Fruit fly (Drosophila melanogaster) whole organism, pupa: ENCODE results near the gene CycY.

Experiments used
- CG10348 ChIP-seq: fragments of 200-800 bp; sonication (Bioruptor generic); IDR thresholded peaks from 2 replicates; pipeline ENCODE4 v1.3.6; 2022; ENCODE audit warnings: missing biosample characterization, missing genetic modification characterization
- CG12605 ChIP-seq: fragments of 200-800 bp; sonication (Bioruptor generic); IDR thresholded peaks from 2 replicates; pipeline ENCODE4 v1.3.6; 2022; ENCODE audit warnings: missing biosample characterization, missing genetic modification characterization
- CG13204 ChIP-seq: fragments of 200-800 bp; sonication (Bioruptor generic); optimal IDR thresholded peaks from 2 replicates; lab custom pipeline; 2018; ENCODE audit warnings: missing biosample characterization, mild to moderate bottlenecking, missing genetic modification characterization, moderate library complexity
- CG14655 ChIP-seq: fragments of 200-800 bp; sonication (Bioruptor generic); optimal IDR thresholded peaks from 3 replicates; lab custom pipeline; 2017; ENCODE audit warnings: mild to moderate bottlenecking, missing biosample characterization, missing genetic modification reagents, missing genetic modification characterization
- CG15710 ChIP-seq: fragments of 200-800 bp; sonication (Bioruptor generic); optimal IDR thresholded peaks from 2 replicates; lab custom pipeline; 2018; ENCODE audit warnings: missing biosample characterization, mild to moderate bottlenecking, missing genetic modification characterization, moderate library complexity
- CG17806 ChIP-seq: fragments of 200-800 bp; sonication (Bioruptor generic); optimal IDR thresholded peaks from 2 replicates; lab custom pipeline; 2018; ENCODE audit warnings: missing biosample characterization, mild to moderate bottlenecking, missing genetic modification characterization, moderate library complexity
- CG32121 ChIP-seq: fragments of 200-800 bp; sonication (Bioruptor generic); IDR thresholded peaks from 2 replicates; pipeline ENCODE4 v1.3.6; 2022; ENCODE audit warnings: missing biosample characterization, missing genetic modification characterization
- CG34367 ChIP-seq: fragments of 200-800 bp; sonication (Bioruptor generic); optimal IDR thresholded peaks from 2 replicates; lab custom pipeline; 2018; ENCODE audit warnings: missing biosample characterization, mild to moderate bottlenecking, missing genetic modification characterization
- CG4496 ChIP-seq: fragments of 200-800 bp; sonication (Bioruptor generic); IDR thresholded peaks from 3 replicates; pipeline ENCODE4 v1.3.6; 2022; ENCODE audit warnings: missing biosample characterization, missing genetic modification characterization
- CG8159 ChIP-seq: fragments of 200-800 bp; sonication (Bioruptor generic); optimal IDR thresholded peaks from 3 replicates; lab custom pipeline; 2018; ENCODE audit warnings: missing biosample characterization, mild to moderate bottlenecking, missing genetic modification characterization, moderate library complexity
- CG8301 ChIP-seq: fragments of 200-800 bp; sonication (Bioruptor generic); optimal IDR thresholded peaks from 2 replicates; lab custom pipeline; 2018; ENCODE audit warnings: missing biosample characterization, mild to moderate bottlenecking, missing genetic modification characterization
- CG9948 ChIP-seq: fragments of 200-800 bp; sonication (Bioruptor generic); optimal IDR thresholded peaks from 2 replicates; lab custom pipeline; 2018; ENCODE audit warnings: missing biosample characterization, mild to moderate bottlenecking, missing genetic modification characterization, moderate library complexity
- D1 ChIP-seq: fragments of 200-800 bp; sonication (Bioruptor generic); optimal IDR thresholded peaks from 2 replicates; lab custom pipeline; 2018; ENCODE audit warnings: missing biosample characterization, mild to moderate bottlenecking, missing genetic modification characterization, moderate library complexity
- EcR ChIP-seq: fragments of 200-800 bp; sonication (Bioruptor generic); optimal IDR thresholded peaks from 3 replicates; lab custom pipeline; 2019; ENCODE audit warnings: missing biosample characterization, missing genetic modification characterization, mild to moderate bottlenecking, moderate library complexity, missing genetic modification reagents
- Ets98B ChIP-seq: fragments of 200-800 bp; sonication (Bioruptor generic); IDR thresholded peaks from 2 replicates; pipeline ENCODE4 v1.3.6; 2022; ENCODE audit warnings: missing biosample characterization, missing genetic modification characterization
- Pif1A ChIP-seq: fragments of 200-800 bp; sonication (Bioruptor generic); optimal IDR thresholded peaks from 3 replicates; lab custom pipeline; 2016; ENCODE audit warnings: missing biosample characterization, missing genetic modification characterization
- Pif1B ChIP-seq: fragments of 200-800 bp; sonication (Bioruptor generic); optimal IDR thresholded peaks from 3 replicates; lab custom pipeline; 2016; ENCODE audit warnings: missing biosample characterization, missing genetic modification characterization
- Snoo ChIP-seq: fragments of 200-800 bp; sonication (Bioruptor generic); optimal IDR thresholded peaks from 3 replicates; lab custom pipeline; 2017; ENCODE audit warnings: missing biosample characterization, mild to moderate bottlenecking, missing genetic modification characterization, inconsistent platforms
- fd96Ca ChIP-seq: fragments of 200-800 bp; sonication (Bioruptor generic); IDR thresholded peaks from 3 replicates; pipeline ENCODE4 v1.3.6; 2022; ENCODE audit warnings: missing biosample characterization, missing genetic modification characterization
- gl ChIP-seq: fragments of 200-800 bp; sonication (Bioruptor generic); optimal IDR thresholded peaks from 2 replicates; lab custom pipeline; 2018; ENCODE audit warnings: missing biosample characterization, mild to moderate bottlenecking, missing genetic modification characterization
- rn ChIP-seq: fragments of 200-800 bp; sonication (Bioruptor generic); IDR thresholded peaks from 2 replicates; pipeline ENCODE4 v1.3.6; 2022; ENCODE audit warnings: missing biosample characterization, missing genetic modification characterization

Gene CycY

DNA sequence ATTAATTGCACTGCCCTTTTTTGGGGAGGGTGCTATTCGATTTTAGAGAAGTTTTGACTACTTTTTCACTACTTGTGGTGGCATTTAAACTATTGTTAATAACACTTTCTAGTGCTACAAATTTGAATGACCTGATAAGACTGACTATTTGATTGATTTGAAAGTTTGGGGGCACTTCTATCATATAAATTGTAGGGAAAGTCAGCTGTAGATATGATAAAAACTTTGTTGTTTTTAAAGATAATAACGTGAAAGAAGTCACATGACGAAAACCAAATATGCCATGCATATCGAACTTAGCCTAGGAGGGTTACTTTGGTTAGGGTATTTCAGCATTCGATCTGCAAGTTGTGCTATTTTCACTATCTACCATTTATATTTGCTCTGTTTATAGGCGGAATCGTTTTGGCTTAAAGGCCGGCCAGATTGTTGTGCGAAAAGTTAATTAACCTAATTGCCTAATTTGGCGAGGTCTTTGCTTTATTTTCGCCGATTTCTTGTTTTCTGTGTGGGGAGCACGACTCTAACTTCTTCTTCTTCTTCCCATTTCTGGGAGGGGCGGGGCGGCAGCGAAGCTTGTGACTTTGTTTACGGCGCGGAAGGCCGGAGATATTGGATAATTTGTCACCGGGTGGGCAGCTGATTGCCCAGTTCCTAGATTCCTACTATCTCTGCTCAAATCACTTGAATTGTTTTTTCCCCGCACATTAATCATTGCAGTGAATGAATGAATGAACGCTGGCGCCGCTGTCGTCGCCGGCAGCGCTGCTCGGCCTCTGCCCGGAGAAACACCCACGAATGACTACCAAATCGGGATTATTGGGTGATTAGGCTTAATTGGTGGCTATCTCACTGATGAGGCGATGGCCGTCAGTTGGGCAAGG, 557 bp downstream of the CycY start:
- TF ChIP-seq CG32121 (0 out of 2 replicates have a peak, but pooled peaks have one; percentile 13), CG8301 (tag; lab: Kevin White, UChicago) (peak; percentile 18), EcR (GFP tag; lab: Kevin White, UChicago) (no peak), CG14655 (GFP tag; lab: Kevin White, UChicago) (peak; percentile 26), CG15710 (tag; lab: Kevin White, UChicago) (no peak)

DNA sequence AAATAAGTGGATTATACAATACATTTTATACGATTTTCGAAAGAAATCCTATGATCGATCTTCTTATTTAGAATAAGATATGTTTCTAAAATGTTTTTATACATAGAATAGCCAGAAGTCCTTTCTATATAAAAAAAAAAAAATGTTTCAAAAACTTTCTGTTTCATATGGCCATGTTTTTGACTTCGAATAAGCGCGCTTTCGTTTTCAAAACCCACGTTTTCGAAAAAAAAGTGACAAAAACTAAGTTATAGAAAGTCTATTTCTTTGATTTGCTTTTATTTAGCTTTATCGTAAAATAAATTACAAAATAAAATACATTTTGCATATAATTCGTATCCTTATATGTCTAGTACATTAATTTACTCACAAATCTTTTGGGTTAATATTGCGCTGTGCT, 3.8 kb downstream of the CycY start:
- TF ChIP-seq rn (GFP tag; lab: Robert Waterston, UW) (no peak), CG32121 (no peak), CG34367 (tag; lab: Kevin White, UChicago) (no peak), CG8159 (tag; lab: Kevin White, UChicago) (no peak), fd96Ca (GFP tag; lab: Robert Waterston, UW) (no peak), Ets98B (no peak), CG14655 (GFP tag; lab: Kevin White, UChicago) (no peak)

- TF ChIP-seq CG17806 (tag; lab: Kevin White, UChicago): no peak
- TF ChIP-seq CG15710 (tag; lab: Kevin White, UChicago): no peak
- peak; percentile 19; the same call in 1 of the 2 replicates for TF ChIP-seq Ets98B
- TF ChIP-seq EcR (GFP tag; lab: Kevin White, UChicago): peak; percentile 9
- no peak for TF ChIP-seq Snoo (tag; lab: Kevin White, UChicago)
- no peak for TF ChIP-seq rn (GFP tag; lab: Robert Waterston, UW)
- TF ChIP-seq CG8301 (tag; lab: Kevin White, UChicago): no peak
- no peak for TF ChIP-seq CG9948 (tag; lab: Kevin White, UChicago)
- peak; percentile 54 for TF ChIP-seq CG12605 (GFP tag; lab: Robert Waterston, UW)
- peak; percentile 34; the same call in 1 of the 2 replicates for TF ChIP-seq CG32121
- peak; percentile 84 for TF ChIP-seq CG13204
- TF ChIP-seq CG14655 (GFP tag; lab: Kevin White, UChicago): no peak
- no peak for TF ChIP-seq Pif1B (GFP tag; lab: Kevin White, UChicago)
- TF ChIP-seq fd96Ca (GFP tag; lab: Robert Waterston, UW): peak; percentile 64; the same call in 1 of the 3 replicates
- TF ChIP-seq Pif1A (GFP tag; lab: Kevin White, UChicago): no peak
- TF ChIP-seq gl (tag; lab: Kevin White, UChicago): no peak
- TF ChIP-seq D1: peak; percentile 39
- peak; percentile 48; the same call in 1 of the 3 replicates for TF ChIP-seq CG4496
Observed at dm6 chr2L:11808702-11809583, 4.6 kb downstream of the CycY start, which contains the start of gene crol. crol (minus strand) TSS chr2L:11809438.

dm6 chr2L:11808327-11808701, 5.3 kb downstream of the CycY start:
- TF ChIP-seq gl (tag; lab: Kevin White, UChicago): no peak
- no peak for TF ChIP-seq Pif1A (GFP tag; lab: Kevin White, UChicago)
- TF ChIP-seq CG8159 (tag; lab: Kevin White, UChicago): no peak
- TF ChIP-seq CG32121: no peak
- TF ChIP-seq CG13204: no peak
- no peak for TF ChIP-seq fd96Ca (GFP tag; lab: Robert Waterston, UW)
- TF ChIP-seq Ets98B: no peak
- no peak for TF ChIP-seq CG34367 (tag; lab: Kevin White, UChicago)
- TF ChIP-seq CG12605 (GFP tag; lab: Robert Waterston, UW): no peak
- no peak for TF ChIP-seq CG4496
- TF ChIP-seq rn (GFP tag; lab: Robert Waterston, UW): no peak
- TF ChIP-seq CG17806 (tag; lab: Kevin White, UChicago): no peak
- no peak for TF ChIP-seq CG10348
- TF ChIP-seq D1: no peak
- no peak for TF ChIP-seq CG8301 (tag; lab: Kevin White, UChicago)
- no peak for TF ChIP-seq CG15710 (tag; lab: Kevin White, UChicago)
- TF ChIP-seq Pif1B (GFP tag; lab: Kevin White, UChicago): no peak
- no peak for TF ChIP-seq CG14655 (GFP tag; lab: Kevin White, UChicago)
- no peak for TF ChIP-seq EcR (GFP tag; lab: Kevin White, UChicago)

DNA sequence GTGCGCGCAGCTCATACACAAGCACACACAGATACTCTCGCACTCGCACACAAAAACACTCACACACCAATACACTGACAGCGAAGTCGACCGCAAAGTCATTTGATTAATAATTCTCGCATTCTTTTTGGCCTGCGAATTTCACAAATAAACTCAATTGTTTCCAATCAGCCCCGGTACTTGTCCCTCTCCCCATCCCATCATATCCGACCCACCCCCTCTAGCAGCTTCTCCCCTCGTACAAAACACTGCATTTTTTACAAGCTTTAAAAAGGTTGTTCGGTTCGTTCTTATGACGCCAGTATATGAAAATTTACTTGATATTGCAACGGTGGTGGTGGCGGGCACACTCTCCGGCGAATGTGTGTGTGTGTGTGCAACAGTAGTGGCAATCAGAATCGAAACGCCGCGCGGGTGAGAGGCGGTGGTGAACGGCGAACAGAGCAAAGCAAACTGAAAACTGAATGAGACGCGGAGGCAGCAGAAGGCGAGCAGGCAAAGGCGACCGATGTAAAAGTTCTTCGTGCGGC, 5.8 kb downstream of the CycY start:
- TF ChIP-seq CG10348 (no peak), Snoo (tag; lab: Kevin White, UChicago) (peak; percentile 5), CG12605 (GFP tag; lab: Robert Waterston, UW) (peak; percentile 50), CG17806 (tag; lab: Kevin White, UChicago) (peak; percentile 9), fd96Ca (GFP tag; lab: Robert Waterston, UW) (peak; percentile 60; the same call in 1 of the 3 replicates), EcR (GFP tag; lab: Kevin White, UChicago) (peak; percentile 71), CG32121 (peak; percentile 70), CG4496 (peak; percentile 51; the same call in 1 of the 3 replicates), Pif1B (GFP tag; lab: Kevin White, UChicago) (peak; percentile 44), CG13204 (peak; percentile 75), CG8301 (tag; lab: Kevin White, UChicago) (no peak), CG34367 (tag; lab: Kevin White, UChicago) (no peak), Ets98B (peak; percentile 25), CG14655 (GFP tag; lab: Kevin White, UChicago) (peak; percentile 12), CG15710 (tag; lab: Kevin White, UChicago) (no peak)
